Fruit fly (Drosophila melanogaster): ENCODE data around the gene side-II.

DNA sequence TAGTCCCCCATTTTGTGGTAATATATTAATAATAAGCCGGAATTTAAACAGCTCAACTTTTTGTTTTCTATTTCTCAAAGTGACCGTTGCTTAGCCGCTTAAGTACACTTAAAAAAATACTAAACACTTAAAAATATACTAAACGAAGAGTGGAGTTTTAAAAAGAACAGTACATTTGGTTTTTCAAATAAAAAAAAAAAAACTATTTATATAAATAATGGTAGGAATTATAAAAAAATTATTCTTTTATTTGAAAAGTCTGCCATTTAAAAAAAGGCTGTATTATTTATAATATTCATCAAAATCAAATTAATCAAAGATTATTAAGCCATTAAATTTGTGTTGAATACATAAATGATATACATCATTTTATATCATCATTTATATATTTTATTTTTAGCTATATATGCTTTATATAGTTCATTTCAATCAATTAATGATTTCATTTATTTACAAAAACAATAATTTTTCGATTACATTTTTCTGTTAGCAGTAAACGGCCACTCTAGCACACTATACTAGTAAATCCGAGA lies 35.3 kb upstream of the side-II start, which contains the start of the genes Ankrd49 and NC2beta:
- TF ChIP-seq rn (GFP tag; IDR thresholded peaks at IDR 0.05) (no peak), fd96Ca (GFP tag; IDR thresholded peaks at IDR 0.05) (no peak), EcR (GFP tag; optimal IDR thresholded peaks at IDR 0.05) (no peak), CG34367 (tag; optimal IDR thresholded peaks at IDR 0.05) (no peak), CG8301 (tag; optimal IDR thresholded peaks at IDR 0.05) (no peak)

Data from whole organism, pupa.